Fruit fly (Drosophila melanogaster) whole organism, wandering third instar larva: Measurements from ENCODE around the gene CG6567.
A peak's percentile ranks its signal among the peaks of the same experiment; 100 is the strongest.

ENCODE experiments used
- CG32264 ChIP-seq: fragments of 200-800 bp; sonication (Bioruptor generic); optimal IDR thresholded peaks from 2 replicates; lab custom pipeline; 2016; ENCODE audit warnings: missing biosample characterization, missing genetic modification characterization
- CG9705 ChIP-seq: fragments of 200-800 bp; sonication (Bioruptor generic); optimal IDR thresholded peaks from 2 replicates; lab custom pipeline; 2018; ENCODE audit warnings: missing biosample characterization, mild to moderate bottlenecking, missing genetic modification characterization
- CrebA ChIP-seq: fragments of 200-800 bp; sonication (Bioruptor generic); optimal IDR thresholded peaks from 2 replicates; lab custom pipeline; 2016; ENCODE audit warnings: missing biosample characterization, mild to moderate bottlenecking, missing genetic modification characterization, borderline replicate concordance
- Dfd ChIP-seq: fragments of >200 bp; optimal IDR thresholded peaks from 2 replicates; lab custom pipeline; 2017; ENCODE audit warnings: missing biosample characterization, missing genetic modification characterization
- Dif ChIP-seq: fragments of 200-275, 200-300 bp; sonication (Bioruptor generic); optimal IDR thresholded peaks from 2 replicates; lab custom pipeline; 2018; ENCODE audit warnings: missing biosample characterization, missing genetic modification characterization; ENCODE audit not compliant: partially characterized antibody
- GATAd ChIP-seq: sonication (Bioruptor generic); optimal IDR thresholded peaks from 2 replicates; lab custom pipeline; 2016; ENCODE audit warnings: missing biosample characterization, missing genetic modification characterization
- HLH106 ChIP-seq: fragments of 200-800 bp; optimal IDR thresholded peaks from 3 replicates; lab custom pipeline; 2019; ENCODE audit warnings: missing biosample characterization, mild to moderate bottlenecking, missing genetic modification characterization, moderate library complexity
- Hnf4 ChIP-seq: fragments of 200-800 bp; sonication (Bioruptor generic); optimal IDR thresholded peaks from 2 replicates; lab custom pipeline; 2016; ENCODE audit warnings: missing biosample characterization, mild to moderate bottlenecking, missing genetic modification characterization
- Hr78 ChIP-seq: fragments of >200 bp; optimal IDR thresholded peaks from 2 replicates; lab custom pipeline; 2017; ENCODE audit warnings: missing biosample characterization, missing genetic modification characterization
- Hr83 ChIP-seq: fragments of 200-300 bp; sonication (Bioruptor generic); optimal IDR thresholded peaks from 2 replicates; lab custom pipeline; 2016; ENCODE audit warnings: missing biosample characterization, mild to moderate bottlenecking, missing genetic modification characterization, moderate library complexity; ENCODE audit not compliant: poor library complexity, severe bottlenecking
- Jra ChIP-seq: sonication (Bioruptor generic); optimal IDR thresholded peaks from 2 replicates; lab custom pipeline; 2016; ENCODE audit warnings: missing biosample characterization, missing genetic modification characterization
- Mio ChIP-seq: sonication (Bioruptor generic); optimal IDR thresholded peaks from 2 replicates; lab custom pipeline; 2016; ENCODE audit warnings: missing biosample characterization, missing genetic modification characterization
- Myc ChIP-seq: fragments of >200 bp; optimal IDR thresholded peaks from 2 replicates; lab custom pipeline; 2017
- N ChIP-seq: fragments of >200 bp; optimal IDR thresholded peaks from 2 replicates; lab custom pipeline; 2018; ENCODE audit warnings: missing biosample characterization, missing external identifiers, missing genetic modification characterization
- OdsH ChIP-seq: fragments of 200-800 bp; sonication (Bioruptor generic); optimal IDR thresholded peaks from 2 replicates; lab custom pipeline; 2016; ENCODE audit warnings: missing biosample characterization, mild to moderate bottlenecking, missing genetic modification characterization
- Rel ChIP-seq, 2 experiments: fragments of 200-800 bp; sonication (Bioruptor generic) in 1 of 2; optimal IDR thresholded peaks; 2 replicates in 1 of 2; 3 replicates in 1 of 2; lab custom pipeline; 2016 to 2019; ENCODE audit warnings: mild to moderate bottlenecking in 2 of 2, missing biosample characterization in 2 of 2, missing genetic modification characterization in 2 of 2, moderate library complexity in 1 of 2
- Sp1 ChIP-seq: fragments of 200-800 bp; sonication (Bioruptor generic); optimal IDR thresholded peaks from 3 replicates; lab custom pipeline; 2019; ENCODE audit warnings: missing biosample characterization, mild to moderate bottlenecking, missing genetic modification characterization, moderate library complexity
- Vsx2 ChIP-seq: fragments of 200-300, 225-300 bp; sonication (Bioruptor generic); optimal IDR thresholded peaks from 2 replicates; lab custom pipeline; 2018; ENCODE audit warnings: missing biosample characterization, missing genetic modification characterization; ENCODE audit not compliant: partially characterized antibody
- br ChIP-seq: fragments of 200-800 bp; sonication (Bioruptor generic); optimal IDR thresholded peaks from 2 replicates; lab custom pipeline; 2016; ENCODE audit warnings: missing biosample characterization, missing genetic modification characterization
- brk ChIP-seq: fragments of 200-800 bp; sonication (Bioruptor generic); optimal IDR thresholded peaks from 2 replicates; lab custom pipeline; 2016; ENCODE audit warnings: missing biosample characterization, mild to moderate bottlenecking, missing genetic modification characterization
- dmrt93B ChIP-seq: fragments of 200-800 bp; sonication (Bioruptor generic); optimal IDR thresholded peaks from 2 replicates; lab custom pipeline; 2018; ENCODE audit warnings: missing biosample characterization, mild to moderate bottlenecking, missing genetic modification characterization
- dsf ChIP-seq: sonication (Bioruptor generic); optimal IDR thresholded peaks from 2 replicates; lab custom pipeline; 2016; ENCODE audit warnings: missing biosample characterization, missing genetic modification characterization, borderline replicate concordance
- ey ChIP-seq: fragments of 200-800 bp; sonication (Bioruptor generic); optimal IDR thresholded peaks from 2 replicates; lab custom pipeline; 2016; ENCODE audit warnings: missing biosample characterization, missing genetic modification characterization
- foxo ChIP-seq, 2 experiments: fragments of 200-800 bp; sonication (Bioruptor generic); optimal IDR thresholded peaks; 2 replicates in 1 of 2; 3 replicates in 1 of 2; lab custom pipeline; 2016 to 2017; ENCODE audit warnings: missing biosample characterization in 2 of 2, missing genetic modification characterization in 2 of 2
- fru ChIP-seq: fragments of 200-800 bp; sonication (Bioruptor generic); optimal IDR thresholded peaks from 3 replicates; lab custom pipeline; 2016; ENCODE audit warnings: missing biosample characterization, mild to moderate bottlenecking, missing genetic modification characterization
- h ChIP-seq: fragments of 200-800 bp; sonication (Bioruptor generic); optimal IDR thresholded peaks from 3 replicates; lab custom pipeline; 2016; ENCODE audit warnings: missing biosample characterization, mild to moderate bottlenecking, missing genetic modification characterization
- lola ChIP-seq: fragments of >200 bp; optimal IDR thresholded peaks from 2 replicates; lab custom pipeline; 2017; ENCODE audit warnings: missing biosample characterization, missing genetic modification characterization
- pan ChIP-seq: fragments of >200 bp; optimal IDR thresholded peaks from 2 replicates; lab custom pipeline; 2017
- psq ChIP-seq: fragments of 200-800 bp; sonication (Bioruptor generic); optimal IDR thresholded peaks from 3 replicates; lab custom pipeline; 2017; ENCODE audit warnings: missing biosample characterization, mild to moderate bottlenecking, missing genetic modification characterization, moderate library complexity
- rgr ChIP-seq: fragments of 200-800 bp; sonication (Bioruptor generic); optimal IDR thresholded peaks from 3 replicates; lab custom pipeline; 2016; ENCODE audit warnings: missing biosample characterization, mild to moderate bottlenecking, missing genetic modification characterization
- sage ChIP-seq: fragments of 200-800 bp; sonication (Bioruptor generic); optimal IDR thresholded peaks from 2 replicates; lab custom pipeline; 2016; ENCODE audit warnings: missing biosample characterization, mild to moderate bottlenecking, missing genetic modification characterization
- sv ChIP-seq: fragments of 200-800 bp; sonication (Bioruptor generic); optimal IDR thresholded peaks from 3 replicates; lab custom pipeline; 2016; ENCODE audit warnings: missing biosample characterization, missing genetic modification characterization
- tai ChIP-seq: sonication (Bioruptor generic); optimal IDR thresholded peaks from 2 replicates; lab custom pipeline; 2016; ENCODE audit warnings: missing biosample characterization, missing genetic modification characterization
- woc ChIP-seq: sonication (Bioruptor generic); optimal IDR thresholded peaks from 2 replicates; lab custom pipeline; 2016; ENCODE audit warnings: missing biosample characterization, mild to moderate bottlenecking, missing genetic modification characterization

Gene CG6567

dm6 chr3R:10836924-10837323, 17.3 kb downstream of the CG6567 start:
- no peak for TF ChIP-seq Vsx2 (GFP tag; lab: Kevin White, UChicago)
- TF ChIP-seq rgr (GFP tag; lab: Kevin White, UChicago): no peak
- no peak for TF ChIP-seq foxo (GFP tag; optimal IDR thresholded peaks at IDR 0.05; lab: Kevin White, UChicago)
- TF ChIP-seq brk (GFP tag; lab: Kevin White, UChicago): no peak
- TF ChIP-seq Jra (GFP tag; lab: Kevin White, UChicago): no peak
- TF ChIP-seq Dif: no peak
- no peak for TF ChIP-seq CrebA (GFP tag; lab: Kevin White, UChicago)
- TF ChIP-seq pan (lab: Kevin White, UChicago): no peak
- TF ChIP-seq, all 38 proteins: peak for 0

dm6 chr3R:10834893-10835292, 19.4 kb downstream of the CG6567 start:
- TF ChIP-seq CrebA (GFP tag; lab: Kevin White, UChicago): peak; percentile 89
- TF ChIP-seq Vsx2 (GFP tag; lab: Kevin White, UChicago): peak; percentile 6
- peak; percentile 92 for TF ChIP-seq woc (GFP tag; lab: Kevin White, UChicago)
- TF ChIP-seq Hnf4 (GFP tag; lab: Kevin White, UChicago): peak; percentile 90
- TF ChIP-seq foxo (GFP tag; optimal IDR thresholded peaks at IDR 0.05; lab: Kevin White, UChicago): peak; percentile 67 to 97
- TF ChIP-seq br (GFP tag; lab: Kevin White, UChicago): peak; percentile 94
- peak; percentile 95 for TF ChIP-seq rgr (GFP tag; lab: Kevin White, UChicago)
- peak; percentile 97 for TF ChIP-seq h (GFP tag; lab: Kevin White, UChicago)
- TF ChIP-seq pan (lab: Kevin White, UChicago): no peak
- peak; percentile 90 for TF ChIP-seq ey (GFP tag; lab: Kevin White, UChicago)
- peak; percentile 90 for TF ChIP-seq CG9705 (GFP tag; lab: Kevin White, UChicago)
- peak; percentile 95 for TF ChIP-seq brk (GFP tag; lab: Kevin White, UChicago)
- TF ChIP-seq CG32264 (GFP tag; lab: Kevin White, UChicago): peak; percentile 86
- TF ChIP-seq Sp1 (GFP tag; lab: Kevin White, UChicago): peak; percentile 97
- no peak for TF ChIP-seq Hr78
- peak; percentile 63 for TF ChIP-seq Hr83 (GFP tag; lab: Kevin White, UChicago)
- no peak for TF ChIP-seq Dfd (GFP tag; lab: Kevin White, UChicago)
- peak; percentile 96 for TF ChIP-seq fru
- peak; percentile 92 for TF ChIP-seq psq (GFP tag; lab: Kevin White, UChicago)
- TF ChIP-seq GATAd (GFP tag; lab: Kevin White, UChicago): no peak
- peak; percentile 90 for TF ChIP-seq Rel (GFP tag; optimal IDR thresholded peaks at IDR 0.05; lab: Kevin White, UChicago)
- peak; percentile 70 for TF ChIP-seq Rel (tag; optimal IDR thresholded peaks at IDR 0.05; lab: Kevin White, UChicago)
- no peak for TF ChIP-seq lola
- TF ChIP-seq dmrt93B (GFP tag; lab: Kevin White, UChicago): peak; percentile 89
- no peak for TF ChIP-seq N
- peak; percentile 57 for TF ChIP-seq dsf (GFP tag; lab: Kevin White, UChicago)
- peak; percentile 79 for TF ChIP-seq Jra (GFP tag; lab: Kevin White, UChicago)
- TF ChIP-seq tai (GFP tag; lab: Kevin White, UChicago): peak; percentile 75
- no peak for TF ChIP-seq Mio (GFP tag; lab: Kevin White, UChicago)
- peak; percentile 96 for TF ChIP-seq HLH106 (tag; lab: Kevin White, UChicago)
- TF ChIP-seq OdsH: peak; percentile 96
- no peak for TF ChIP-seq Dif
- no peak for TF ChIP-seq sv
- TF ChIP-seq sage (GFP tag; lab: Kevin White, UChicago): peak; percentile 95
- no peak for TF ChIP-seq Myc (lab: Kevin White, UChicago)

DNA sequence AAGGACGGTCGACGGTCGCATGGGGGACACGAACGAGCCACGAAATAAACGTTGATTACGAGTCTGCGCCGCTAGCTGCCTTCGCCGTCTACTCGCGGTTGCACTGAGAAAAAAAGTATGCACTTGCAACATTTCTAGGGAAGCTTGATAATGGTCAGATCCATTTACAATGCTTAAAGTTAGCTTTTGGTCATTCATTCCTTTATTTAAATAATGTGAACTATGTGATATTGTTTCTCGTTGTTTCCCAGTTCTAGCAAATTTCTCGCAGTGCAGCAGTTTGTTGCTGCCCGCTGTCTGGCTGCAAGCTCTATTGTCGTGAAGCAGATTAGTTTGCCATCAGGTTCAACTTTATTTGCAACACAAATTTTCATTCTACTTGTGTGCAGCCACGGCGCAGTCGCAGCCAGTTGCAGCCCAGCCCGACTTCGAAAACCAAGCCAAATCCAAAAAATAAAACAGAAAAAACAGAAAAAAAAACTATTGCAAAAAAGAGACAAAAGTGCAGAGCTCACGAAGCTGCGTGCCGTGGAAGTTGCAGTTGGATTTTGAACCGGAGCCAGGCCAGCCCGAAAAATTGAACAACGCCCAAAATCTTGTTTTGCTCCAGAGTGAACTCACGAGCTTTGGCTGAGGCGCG, 21.6 kb downstream of the CG6567 start:
- TF ChIP-seq Mio (GFP tag; lab: Kevin White, UChicago) (no peak), HLH106 (tag; lab: Kevin White, UChicago) (peak; percentile 7), h (GFP tag; lab: Kevin White, UChicago) (peak; percentile 47), fru (peak; percentile 34), dmrt93B (GFP tag; lab: Kevin White, UChicago) (peak; percentile 9), foxo (GFP tag; optimal IDR thresholded peaks at IDR 0.05; lab: Kevin White, UChicago) (peak in 1 of 2 experiments; percentile 47)
- TF ChIP-seq, all 38 proteins: peak for 5
